Fruit fly (Drosophila melanogaster): ENCODE measurements around the gene PolA2.

The PolA2 gene

dm6 chr3R:27238438-27239301 lies at the start of gene PolA2, which contains the start of gene CG31064:
Gene PolA2, plus strand, starts transcription at chr3R:27239163.
Gene CG31064, minus strand, starts transcription at chr3R:27239085.
- TF ChIP-seq CG8478 (optimal IDR thresholded peaks at IDR 0.05), result no peak
- peak; percentile 19 to 31 for TF ChIP-seq CTCF (optimal IDR thresholded peaks at IDR 0.05)

dm6 chr3R:27193079-27193478 lies 45.9 kb upstream of the PolA2 start:
- no peak for TF ChIP-seq CG8478 (optimal IDR thresholded peaks at IDR 0.05)
- no peak for TF ChIP-seq CTCF (optimal IDR thresholded peaks at IDR 0.05)

- no peak for TF ChIP-seq CG8478 (optimal IDR thresholded peaks at IDR 0.05)
- TF ChIP-seq CTCF (optimal IDR thresholded peaks at IDR 0.05), result no peak
These were observed 44.9 kb upstream of the PolA2 start, which contains the start of gene Ser for dm6 chr3R:27194106-27194505. Gene Ser, minus strand, starts transcription at chr3R:27194267.

dm6 chr3R:27196866-27197265 lies 42.1 kb upstream of the PolA2 start:
- TF ChIP-seq CG8478 (optimal IDR thresholded peaks at IDR 0.05) (no peak), CTCF (optimal IDR thresholded peaks at IDR 0.05) (no peak)

dm6 chr3R:27197581-27197980 lies 41.4 kb upstream of the PolA2 start:
- TF ChIP-seq CTCF (optimal IDR thresholded peaks at IDR 0.05), result no peak
- no peak for TF ChIP-seq CG8478 (optimal IDR thresholded peaks at IDR 0.05)

- TF ChIP-seq CG8478 (optimal IDR thresholded peaks at IDR 0.05) (no peak), CTCF (optimal IDR thresholded peaks at IDR 0.05) (no peak)
These were observed 39.8 kb upstream of the PolA2 start for dm6 chr3R:27198883-27199780.

dm6 chr3R:27201538-27202281 lies 37.3 kb upstream of the PolA2 start:
- TF ChIP-seq CG8478 (optimal IDR thresholded peaks at IDR 0.05) (no peak), CTCF (optimal IDR thresholded peaks at IDR 0.05) (no peak)

- TF ChIP-seq CTCF (optimal IDR thresholded peaks at IDR 0.05) (no peak), CG8478 (optimal IDR thresholded peaks at IDR 0.05) (no peak)
These were observed 36.6 kb upstream of the PolA2 start for dm6 chr3R:27202330-27202729.

- TF ChIP-seq CTCF (optimal IDR thresholded peaks at IDR 0.05) (no peak), CG8478 (optimal IDR thresholded peaks at IDR 0.05) (no peak)
These were observed 35.1 kb upstream of the PolA2 start for dm6 chr3R:27203856-27204255.

- TF ChIP-seq CG8478 (optimal IDR thresholded peaks at IDR 0.05), result no peak
- TF ChIP-seq CTCF (optimal IDR thresholded peaks at IDR 0.05), result no peak
These were observed 34.1 kb upstream of the PolA2 start for dm6 chr3R:27204694-27205414.

dm6 chr3R:27208724-27209343 lies 30.1 kb upstream of the PolA2 start:
- TF ChIP-seq CG8478 (optimal IDR thresholded peaks at IDR 0.05), result no peak
- TF ChIP-seq CTCF (optimal IDR thresholded peaks at IDR 0.05), result no peak

- no peak for TF ChIP-seq CTCF (optimal IDR thresholded peaks at IDR 0.05)
These were observed 29.2 kb upstream of the PolA2 start for dm6 chr3R:27209561-27210275.

- no peak for TF ChIP-seq CG8478 (optimal IDR thresholded peaks at IDR 0.05)
- TF ChIP-seq CTCF (optimal IDR thresholded peaks at IDR 0.05), result no peak
These were observed 25.9 kb upstream of the PolA2 start for dm6 chr3R:27212979-27213580.
